Worm (Caenorhabditis elegans) whole organism, young adult: ENCODE measurements around the gene far-4.
A peak's percentile ranks its signal among the peaks of the same experiment; 100 is the strongest.

Experiments
- C17E4.6 ChIP-seq: fragments of 200-800 bp; sonication (Bioruptor generic); IDR thresholded peaks from 2 replicates; pipeline ENCODE4 v1.3.6; 2022; ENCODE audit warnings: missing genetic modification reagents, missing genetic modification characterization, missing compliant biosample characterization
- F39B2.1 ChIP-seq: fragments of 200-800 bp; sonication (Bioruptor generic); IDR thresholded peaks from 2 replicates; pipeline ENCODE4 v1.3.6; 2022; ENCODE audit warnings: missing genetic modification reagents, missing genetic modification characterization, missing compliant biosample characterization
- F57C9.4 ChIP-seq: sonication (generic microtip); optimal IDR thresholded peaks from 2 replicates; lab custom pipeline; 2017; ENCODE audit warnings: mild to moderate bottlenecking, missing genetic modification characterization, missing compliant biosample characterization
- K11D2.4 ChIP-seq: fragments of 200-800 bp; sonication (Bioruptor generic); IDR thresholded peaks from 2 replicates; pipeline ENCODE4 v1.3.6; 2022; ENCODE audit warnings: missing genetic modification reagents, missing genetic modification characterization, missing compliant biosample characterization
- cebp-1 ChIP-seq, 2 experiments: fragments of 200-800 bp in 1 of 2; sonication (Bioruptor generic) in 1 of 2; sonication (generic microtip) in 1 of 2; IDR thresholded peaks in 1 of 2; optimal IDR thresholded peaks in 1 of 2; 2 replicates each; pipeline versions ENCODE4 v1.3.6 to Lab custom; 2017 to 2022; ENCODE audit warnings: missing compliant biosample characterization in 2 of 2, missing genetic modification characterization in 2 of 2, mild to moderate bottlenecking in 1 of 2, missing genetic modification reagents in 1 of 2, moderate library complexity in 1 of 2
- dpl-1 ChIP-seq: fragments of 150-350 bp; optimal IDR thresholded peaks from 2 replicates; lab custom pipeline; 2014; ENCODE audit warnings: missing biosample characterization, missing genetic modification reagents, missing genetic modification characterization
- ekl-4 ChIP-seq: fragments of 200-800 bp; sonication (Bioruptor generic); IDR thresholded peaks from 2 replicates; pipeline ENCODE4 v1.3.6; 2022; ENCODE audit warnings: missing genetic modification reagents, missing genetic modification characterization, missing compliant biosample characterization
- ets-4 ChIP-seq: fragments of 200-800 bp; sonication (Bioruptor generic); optimal IDR thresholded peaks from 2 replicates; lab custom pipeline; 2018; ENCODE audit warnings: mild to moderate bottlenecking, missing genetic modification characterization, missing compliant biosample characterization
- hmg-20 ChIP-seq: fragments of 200-800 bp; sonication (Bioruptor generic); IDR thresholded peaks from 2 replicates; pipeline ENCODE4 v1.3.6; 2022; ENCODE audit warnings: missing genetic modification reagents, missing genetic modification characterization, missing compliant biosample characterization
- nhr-90 ChIP-seq: sonication (generic microtip); optimal IDR thresholded peaks from 2 replicates; lab custom pipeline; 2016; ENCODE audit warnings: missing genotype, mild to moderate bottlenecking, missing genetic modification characterization, missing compliant biosample characterization
- rec-8 ChIP-seq, 2 experiments: sonication (generic microtip); optimal IDR thresholded peaks; 2 replicates each; lab custom pipeline; 2016; ENCODE audit warnings: mild to moderate bottlenecking in 2 of 2, missing genetic modification characterization in 2 of 2, missing genetic modification reagents in 2 of 2, missing genotype in 2 of 2, missing biosample characterization in 1 of 2, missing compliant biosample characterization in 1 of 2, moderate library complexity in 1 of 2
- snpc-4 ChIP-seq, 5 experiments: fragments of 150-350 bp in 1 of 5; sonication (generic microtip) in 4 of 5; optimal IDR thresholded peaks; 2 replicates each; lab custom pipeline; 2014 to 2018; ENCODE audit warnings: missing genetic modification characterization in 5 of 5, missing biosample characterization in 3 of 5, antibody characterized with exemption in 2 of 5, mild to moderate bottlenecking in 2 of 5, missing compliant biosample characterization in 2 of 5, missing genotype in 2 of 5, moderate library complexity in 2 of 5, missing genetic modification reagents in 1 of 5
- unc-62 ChIP-seq: fragments of 150-350 bp; optimal IDR thresholded peaks from 2 replicates; lab custom pipeline; 2014; ENCODE audit warnings: missing biosample characterization, missing genetic modification reagents, missing genetic modification characterization

DNA sequence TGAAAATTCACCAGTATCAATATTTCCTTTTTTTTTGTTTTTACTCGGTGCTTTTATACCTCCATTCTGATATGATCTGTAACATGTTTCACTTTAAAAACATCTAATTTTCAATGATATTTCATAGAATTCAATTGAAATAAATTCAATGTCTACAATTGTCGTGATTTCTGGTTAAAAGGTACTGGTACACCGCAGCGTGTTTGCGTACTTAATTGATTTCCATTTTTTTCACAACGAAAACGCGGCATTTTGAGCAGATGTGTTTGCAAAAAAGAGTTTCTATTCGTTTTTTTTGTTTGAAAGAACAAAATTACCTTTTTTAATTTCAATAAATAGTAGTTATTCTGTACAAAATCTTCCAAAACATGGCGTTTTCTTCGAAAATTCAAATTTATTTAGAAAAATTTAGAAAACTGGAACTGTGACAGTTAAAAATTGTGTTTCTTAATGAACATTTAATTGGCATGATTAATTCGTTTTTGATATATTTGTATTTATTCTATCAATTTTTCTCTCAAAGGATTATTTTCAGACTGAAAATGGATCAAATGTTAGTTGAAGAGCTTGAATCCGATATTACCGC is 28.8 kb downstream of the far-4 start, which contains the start of gene pnn-1:
- no peak for TF ChIP-seq K11D2.4
- TF ChIP-seq ets-4 (GFP tag; lab: Kevin White, UChicago), result no peak
- no peak for TF ChIP-seq unc-62 (GFP tag; lab: Kevin White, UChicago)
- no peak for TF ChIP-seq ekl-4 (GFP tag; lab: Robert Waterston, UW)
- TF ChIP-seq rec-8 (tag; optimal IDR thresholded peaks at IDR 0.05; lab: Kevin White, UChicago), result no peak
- TF ChIP-seq C17E4.6 (GFP tag; lab: Robert Waterston, UW), result no peak
- TF ChIP-seq F39B2.1 (GFP tag; lab: Robert Waterston, UW), result no peak
- TF ChIP-seq F57C9.4 (tag; lab: Kevin White, UChicago), result no peak
- TF ChIP-seq cebp-1 (GFP tag; IDR thresholded peaks at IDR 0.05; lab: Robert Waterston, UW), result no peak
- no peak for TF ChIP-seq cebp-1 (tag; optimal IDR thresholded peaks at IDR 0.05; lab: Kevin White, UChicago)
- no peak for TF ChIP-seq hmg-20 (GFP tag; lab: Robert Waterston, UW)
- no peak for TF ChIP-seq nhr-90 (tag; lab: Kevin White, UChicago)
- TF ChIP-seq snpc-4 (GFP tag; optimal IDR thresholded peaks at IDR 0.05; lab: Kevin White, UChicago), result no peak
- no peak for TF ChIP-seq snpc-4 (tag; optimal IDR thresholded peaks at IDR 0.05; lab: Kevin White, UChicago)
- TF ChIP-seq dpl-1 (GFP tag; lab: Kevin White, UChicago), result peak; percentile 6
